Worm (Caenorhabditis elegans) whole organism, L3 larva: ENCODE measurements around the gene vnut-1.

Source experiments
- R02D3.7 ChIP-seq: fragments of 150-350 bp; optimal IDR thresholded peaks from 2 replicates; lab custom pipeline; 2014; ENCODE audit warnings: missing biosample characterization, missing genetic modification characterization
- aly-2 ChIP-seq: fragments of 150-350 bp; optimal IDR thresholded peaks from 2 replicates; lab custom pipeline; 2014; ENCODE audit warnings: missing biosample characterization, missing genetic modification characterization
- ama-1 ChIP-seq: fragments of 150-350 bp; optimal IDR thresholded peaks from 2 replicates; lab custom pipeline; 2018
- ceh-16 ChIP-seq: sonication (generic microtip); optimal IDR thresholded peaks from 2 replicates; lab custom pipeline; 2017; ENCODE audit warnings: missing biosample characterization, missing genetic modification characterization
- ceh-28 ChIP-seq: fragments of 150-350 bp; optimal IDR thresholded peaks from 2 replicates; lab custom pipeline; 2014; ENCODE audit warnings: missing biosample characterization, missing genetic modification reagents, missing genetic modification characterization
- ceh-82 ChIP-seq: fragments of 150-350 bp; optimal IDR thresholded peaks from 2 replicates; lab custom pipeline; 2014; ENCODE audit warnings: missing biosample characterization, missing genetic modification characterization
- egl-5 ChIP-seq: fragments of 150-350 bp; optimal IDR thresholded peaks from 2 replicates; lab custom pipeline; 2017; ENCODE audit warnings: missing biosample characterization, missing genetic modification reagents, missing genetic modification characterization, inconsistent platforms
- elt-1 ChIP-seq: fragments of 150-350 bp; optimal IDR thresholded peaks from 2 replicates; lab custom pipeline; 2014; ENCODE audit warnings: missing biosample characterization, missing genetic modification characterization
- fkh-10 ChIP-seq: sonication (generic microtip); optimal IDR thresholded peaks from 2 replicates; lab custom pipeline; 2017; ENCODE audit warnings: missing biosample characterization, missing genetic modification reagents, missing genetic modification characterization
- fkh-2 ChIP-seq: fragments of 150-350 bp; optimal IDR thresholded peaks from 2 replicates; lab custom pipeline; 2014; ENCODE audit warnings: missing biosample characterization, missing genetic modification reagents, missing genetic modification characterization
- hmg-11 ChIP-seq: sonication (generic microtip); optimal IDR thresholded peaks from 2 replicates; lab custom pipeline; 2016; ENCODE audit warnings: missing genetic modification characterization, missing compliant biosample characterization
- lin-39 ChIP-seq: fragments of 150-350 bp; optimal IDR thresholded peaks from 2 replicates; lab custom pipeline; 2018; ENCODE audit warnings: missing biosample characterization, missing genetic modification reagents, missing genetic modification characterization
- lsy-12 ChIP-seq: sonication (generic microtip); optimal IDR thresholded peaks from 2 replicates; lab custom pipeline; 2016; ENCODE audit warnings: mild to moderate bottlenecking, missing genetic modification characterization, missing compliant biosample characterization
- mml-1 ChIP-seq: fragments of 150-350 bp; sonication (generic microtip); optimal IDR thresholded peaks from 3 replicates; lab custom pipeline; 2014; ENCODE audit warnings: missing biosample characterization, missing genetic modification characterization
- nhr-11 ChIP-seq: fragments of 150-350 bp; optimal IDR thresholded peaks from 2 replicates; lab custom pipeline; 2014; ENCODE audit warnings: missing biosample characterization, missing genetic modification characterization
- nhr-12 ChIP-seq: fragments of 150-350 bp; optimal IDR thresholded peaks from 2 replicates; lab custom pipeline; 2014; ENCODE audit warnings: missing biosample characterization, missing genetic modification characterization
- nhr-23 ChIP-seq: fragments of 150-350 bp; optimal IDR thresholded peaks from 2 replicates; lab custom pipeline; 2014; ENCODE audit warnings: missing biosample characterization, missing genetic modification reagents, missing genetic modification characterization
- nhr-237 ChIP-seq: fragments of 150-350 bp; optimal IDR thresholded peaks from 2 replicates; lab custom pipeline; 2014; ENCODE audit warnings: missing biosample characterization, missing genetic modification characterization
- nhr-25 ChIP-seq: sonication (generic microtip); optimal IDR thresholded peaks from 2 replicates; lab custom pipeline; 2017; ENCODE audit warnings: missing biosample characterization, missing genetic modification characterization
- nhr-43 ChIP-seq: sonication (generic microtip); optimal IDR thresholded peaks from 2 replicates; lab custom pipeline; 2016; ENCODE audit warnings: mild to moderate bottlenecking, missing genetic modification characterization, missing compliant biosample characterization; ENCODE audit not compliant: poor library complexity, severe bottlenecking
- nhr-76 ChIP-seq: fragments of 150-350 bp; sonication (generic microtip); optimal IDR thresholded peaks from 5 replicates; lab custom pipeline; 2014; ENCODE audit warnings: missing biosample characterization, missing genetic modification characterization
- pha-4 ChIP-seq: fragments of 150-350 bp; optimal IDR thresholded peaks from 2 replicates; lab custom pipeline; 2014; ENCODE audit warnings: missing biosample characterization, missing genetic modification reagents, missing genetic modification characterization
- pqm-1 ChIP-seq: fragments of 150-350 bp; optimal IDR thresholded peaks from 2 replicates; lab custom pipeline; 2017; ENCODE audit warnings: missing biosample characterization, missing genetic modification characterization, inconsistent platforms
- sea-2 ChIP-seq: fragments of 150-350 bp; sonication (generic microtip); optimal IDR thresholded peaks from 4 replicates; lab custom pipeline; 2014; ENCODE audit warnings: missing biosample characterization, missing genetic modification reagents, missing genetic modification characterization
- skn-1 ChIP-seq: fragments of 150-350 bp; optimal IDR thresholded peaks from 2 replicates; lab custom pipeline; 2014; ENCODE audit warnings: missing biosample characterization, missing genetic modification characterization
- tbx-2 ChIP-seq: sonication (generic microtip); optimal IDR thresholded peaks from 2 replicates; lab custom pipeline; 2016; ENCODE audit warnings: mild to moderate bottlenecking, missing genetic modification characterization, missing compliant biosample characterization
- unc-39 ChIP-seq: sonication (generic microtip); optimal IDR thresholded peaks from 4 replicates; lab custom pipeline; 2017; ENCODE audit warnings: missing biosample characterization, missing genetic modification characterization
- unc-62 ChIP-seq: fragments of 150-350 bp; sonication (generic microtip); optimal IDR thresholded peaks from 4 replicates; lab custom pipeline; 2014; ENCODE audit warnings: missing biosample characterization, missing genetic modification reagents, missing genetic modification characterization
- ztf-11 ChIP-seq: fragments of 150-350 bp; optimal IDR thresholded peaks from 2 replicates; lab custom pipeline; 2014; ENCODE audit warnings: missing biosample characterization, missing genetic modification characterization
- ztf-4 ChIP-seq: fragments of 150-350 bp; optimal IDR thresholded peaks from 2 replicates; lab custom pipeline; 2014; ENCODE audit warnings: missing biosample characterization, missing genetic modification characterization

Gene vnut-1

DNA sequence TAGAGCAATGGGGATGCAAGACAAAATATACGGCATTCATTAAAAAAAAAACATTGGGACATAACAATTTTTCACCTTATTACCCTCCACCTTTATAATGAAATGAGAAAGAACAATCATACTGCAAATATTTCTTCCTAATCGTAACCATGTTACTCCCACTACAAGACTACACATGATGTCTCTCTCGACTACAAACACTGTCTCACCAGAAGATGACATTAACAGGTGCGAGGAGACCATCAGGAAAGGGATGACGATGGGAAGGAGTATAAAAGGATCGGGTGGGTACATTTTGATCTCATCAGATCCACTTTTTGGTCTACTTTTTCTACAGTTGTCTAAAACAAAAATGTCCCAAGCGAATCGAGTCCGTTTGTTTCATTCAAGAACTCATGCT, 8.2 kb downstream of the vnut-1 start, which contains the start of gene dhs-8:
TSS of gene dhs-8 (plus strand) at position 179 of the 400 bp plus-strand sequence.
- TF ChIP-seq elt-1 (tag; lab: Kevin White, UChicago) (no peak), nhr-43 (tag; lab: Kevin White, UChicago) (peak; percentile 15)
- TF ChIP-seq, all 47 proteins: peak for 1

DNA sequence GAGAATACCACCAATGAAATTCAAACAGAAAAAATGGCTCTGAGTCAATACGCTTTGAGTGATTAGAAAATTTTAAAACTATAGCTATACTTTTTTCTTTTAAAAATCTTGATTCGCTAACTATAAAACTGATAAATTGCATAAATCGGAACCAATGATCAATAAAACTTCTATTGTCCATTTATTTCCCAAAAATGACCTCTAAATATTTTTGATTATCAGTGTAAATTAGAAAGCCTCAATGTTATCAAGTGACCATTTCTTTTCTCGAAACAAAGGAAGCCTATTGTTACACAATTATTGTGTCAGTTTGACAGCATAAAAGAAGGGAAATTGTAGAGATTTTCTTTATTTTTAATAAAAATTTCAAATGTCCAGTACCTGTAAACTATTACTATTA, 10.5 kb downstream of the vnut-1 start, which contains the start of gene K10H10.4:
TSS of gene K10H10.4 (plus strand) at position 301 of the 400 bp plus-strand sequence.
- TF ChIP-seq nhr-12 (tag; lab: Kevin White, UChicago) = no peak
- no peak for TF ChIP-seq nhr-43 (tag; lab: Kevin White, UChicago)
- TF ChIP-seq aly-2 (tag; lab: Kevin White, UChicago) = no peak
- no peak for TF ChIP-seq ceh-82 (tag; lab: Kevin White, UChicago)
- TF ChIP-seq elt-1 (tag; lab: Kevin White, UChicago) = no peak
- TF ChIP-seq ztf-11 (tag; lab: Kevin White, UChicago) = no peak
- no peak for TF ChIP-seq ceh-16 (tag; lab: Kevin White, UChicago)
- no peak for TF ChIP-seq ama-1
- TF ChIP-seq nhr-23 (tag; lab: Kevin White, UChicago) = no peak
- no peak for TF ChIP-seq lsy-12 (tag; lab: Kevin White, UChicago)
- TF ChIP-seq egl-5 (tag; lab: Kevin White, UChicago) = no peak

DNA sequence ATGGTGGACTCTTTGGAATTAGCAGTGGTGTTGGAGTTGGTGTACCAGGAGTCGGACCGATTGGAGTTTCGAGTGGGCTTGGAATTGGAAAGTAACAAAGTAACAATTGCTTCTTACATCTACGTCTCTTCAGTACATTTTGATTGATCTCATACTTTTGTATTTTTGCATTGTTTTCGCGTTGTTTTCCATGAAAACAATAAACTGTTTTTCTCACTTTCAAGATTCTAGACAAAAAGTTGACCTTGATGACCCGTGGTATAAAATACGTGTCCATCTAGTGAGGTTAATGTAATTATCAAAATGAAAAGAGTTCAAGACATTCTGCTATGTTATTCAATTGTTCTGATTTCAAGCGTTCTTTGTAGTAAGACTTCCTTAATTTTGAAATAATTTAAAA, 11.8 kb downstream of the vnut-1 start, which contains the start of gene K10H10.5:
TSS of gene K10H10.5 (plus strand) at position 301 of the 400 bp plus-strand sequence.
- TF ChIP-seq nhr-11 (no peak), R02D3.7 (no peak), ztf-11 (tag; lab: Kevin White, UChicago) (no peak), tbx-2 (tag; lab: Kevin White, UChicago) (no peak)

DNA sequence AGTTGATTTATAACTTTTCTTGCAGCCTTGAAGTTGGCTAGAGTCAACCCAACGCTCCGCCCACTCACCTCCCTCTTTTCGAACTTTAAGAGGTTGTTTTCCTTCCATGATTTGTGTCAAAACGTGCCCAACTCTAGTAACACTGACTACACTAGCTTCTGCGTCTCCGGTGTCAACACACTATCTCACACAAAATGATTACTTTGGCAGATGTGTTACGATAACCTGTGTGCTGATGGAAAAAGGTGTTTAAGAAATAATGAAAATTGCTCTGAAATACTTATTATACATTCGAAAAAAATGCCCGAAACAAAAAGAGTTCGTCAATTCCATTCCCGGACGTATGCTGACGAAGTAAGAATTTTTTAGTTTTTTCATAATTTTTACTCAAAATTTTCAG, 13.4 kb downstream of the vnut-1 start, which contains the start of gene K10H10.6:
TSS of gene K10H10.6 (plus strand) at position 301 of the 400 bp plus-strand sequence.
- TF ChIP-seq nhr-76 (tag; lab: Kevin White, UChicago) (no peak), mml-1 (tag; lab: Kevin White, UChicago) (no peak), pha-4 (tag; lab: Kevin White, UChicago) (no peak), fkh-2 (tag; lab: Kevin White, UChicago) (no peak), pqm-1 (tag; lab: Kevin White, UChicago) (no peak), nhr-25 (no peak), fkh-10 (GFP tag; lab: Kevin White, UChicago) (no peak), sea-2 (GFP tag; lab: Kevin White, UChicago) (no peak), unc-39 (tag; lab: Kevin White, UChicago) (no peak), hmg-11 (tag; lab: Kevin White, UChicago) (no peak), nhr-237 (tag; lab: Kevin White, UChicago) (no peak), unc-62 (GFP tag; lab: Kevin White, UChicago) (no peak), lsy-12 (tag; lab: Kevin White, UChicago) (no peak)
- TF ChIP-seq, all 47 proteins: peak for 0

DNA sequence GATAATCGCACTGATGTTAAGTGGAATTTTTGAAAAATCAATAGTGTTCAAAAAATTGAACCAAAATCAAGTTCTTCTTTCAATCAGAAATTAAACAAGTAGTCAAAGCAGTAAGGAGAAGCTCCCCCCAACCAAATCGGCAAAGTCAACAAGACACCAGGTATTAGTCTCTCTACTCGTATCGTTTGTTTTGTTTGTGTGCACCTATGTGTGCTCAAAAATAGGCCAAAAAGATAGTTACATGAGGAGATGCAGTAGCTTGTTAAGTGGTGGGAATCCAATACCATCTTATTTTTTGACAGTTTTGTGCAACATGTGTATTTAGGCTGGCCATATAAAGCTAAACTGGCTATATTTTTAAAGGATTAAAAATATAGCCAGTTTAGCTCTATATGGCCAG, 16.6 kb downstream of the vnut-1 start, which contains the start of gene K10H10.12:
TSS of gene K10H10.12 (minus strand) at position 101 of the 400 bp plus-strand sequence.
- TF ChIP-seq ceh-28 (tag; lab: Kevin White, UChicago) (no peak), pha-4 (tag; lab: Kevin White, UChicago) (peak; percentile 41)
- TF ChIP-seq, all 47 proteins: peak for 1

DNA sequence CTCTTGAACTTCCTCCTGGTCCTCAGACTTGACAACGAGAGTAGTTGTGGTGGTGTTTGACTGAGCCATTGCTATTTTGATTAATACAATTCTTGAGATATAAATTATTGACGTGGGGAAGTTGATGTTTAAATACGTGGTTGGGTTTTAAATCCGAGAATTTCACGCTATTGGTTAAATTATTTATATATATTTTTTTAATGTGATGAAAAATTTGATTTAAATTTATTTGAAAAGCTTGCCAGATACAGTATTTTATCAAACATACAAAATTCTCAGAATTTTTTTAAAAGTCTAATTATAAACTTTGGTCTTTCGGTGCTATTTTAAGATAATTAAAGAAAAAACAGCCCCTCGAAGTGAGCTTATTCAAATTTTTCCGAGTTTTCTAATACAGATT, 18.0 kb downstream of the vnut-1 start, which contains the start of the genes K10H10.7 and K10H10.10:
TSS of gene K10H10.7 (minus strand) at position 101 of the 400 bp plus-strand sequence.
TSS of gene K10H10.10 (plus strand) at position 204 of the 400 bp plus-strand sequence.
- TF ChIP-seq nhr-11 (no peak), egl-5 (tag; lab: Kevin White, UChicago) (no peak), ztf-4 (no peak), nhr-23 (tag; lab: Kevin White, UChicago) (no peak), nhr-12 (tag; lab: Kevin White, UChicago) (no peak), sea-2 (GFP tag; lab: Kevin White, UChicago) (no peak), mml-1 (tag; lab: Kevin White, UChicago) (no peak), R02D3.7 (no peak), skn-1 (tag; lab: Kevin White, UChicago) (no peak), pqm-1 (tag; lab: Kevin White, UChicago) (no peak), ceh-82 (tag; lab: Kevin White, UChicago) (no peak), lin-39 (tag; lab: Kevin White, UChicago) (no peak)
- TF ChIP-seq, all 47 proteins: peak for 0
